Worm (Caenorhabditis elegans): ENCODE measurements around the gene glb-5.

glb-5 gene

DNA sequence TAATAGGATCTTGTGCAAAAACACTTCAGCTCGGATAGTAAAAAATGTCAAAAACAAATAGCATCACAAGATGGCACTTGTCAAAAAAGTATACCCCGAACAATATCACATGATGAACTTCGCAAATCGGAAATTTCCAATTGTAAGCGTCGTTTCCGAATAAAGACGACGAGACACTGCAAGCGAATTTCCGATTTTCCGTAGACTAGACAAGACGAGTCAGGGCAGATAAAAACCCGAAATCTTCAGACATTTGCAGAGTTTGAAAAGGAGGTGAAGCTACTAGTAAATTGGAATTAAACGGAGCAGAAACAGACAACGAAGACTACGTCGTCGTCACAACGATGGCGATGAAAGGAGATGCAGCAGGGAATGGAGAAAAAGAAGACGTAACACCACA, 13.0 kb downstream of the glb-5 start:
- TF ChIP-seq tab-1 (GFP tag; IDR thresholded peaks at IDR 0.05): no peak
- no peak for TF ChIP-seq ztf-23 (GFP tag; IDR thresholded peaks at IDR 0.05)
- no peak for TF ChIP-seq T22C8.4 (GFP tag; IDR thresholded peaks at IDR 0.05)
- TF ChIP-seq ztf-29 (GFP tag; IDR thresholded peaks at IDR 0.05): no peak
- no peak for TF ChIP-seq med-1 (GFP tag; optimal IDR thresholded peaks at IDR 0.05; ENCODE audit: insufficient read depth)
- no peak for TF ChIP-seq cog-1 (tag; optimal IDR thresholded peaks at IDR 0.05)
- no peak for TF ChIP-seq flt-1 (GFP tag; IDR thresholded peaks at IDR 0.05)
- TF ChIP-seq klf-2 (GFP tag; conservative IDR thresholded peaks at IDR 0.05): no peak
- no peak for TF ChIP-seq ref-1 (GFP tag; conservative IDR thresholded peaks at IDR 0.05)

DNA sequence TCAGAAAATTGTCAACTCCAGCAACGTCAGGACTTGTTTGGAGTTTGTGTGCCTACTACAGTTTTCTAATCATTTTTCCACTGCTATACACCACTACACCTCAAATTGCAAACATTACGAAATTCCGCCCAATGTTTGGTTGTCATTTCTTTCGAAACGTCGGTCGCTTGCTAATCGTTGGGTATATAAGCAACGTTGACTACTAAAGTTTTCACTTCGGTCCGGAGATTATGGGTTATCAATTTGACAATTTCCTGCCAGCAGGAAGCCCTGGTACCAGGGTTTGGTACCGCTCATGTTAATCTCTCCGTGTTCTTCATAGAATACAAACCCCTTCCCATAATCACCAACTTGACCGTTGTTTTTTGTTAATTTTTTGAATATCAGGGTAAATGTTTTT, 17.3 kb downstream of the glb-5 start:
- TF ChIP-seq ref-1 (GFP tag; conservative IDR thresholded peaks at IDR 0.05) (no peak), flt-1 (GFP tag; IDR thresholded peaks at IDR 0.05) (no peak), ztf-29 (GFP tag; IDR thresholded peaks at IDR 0.05) (no peak), med-1 (GFP tag; optimal IDR thresholded peaks at IDR 0.05; ENCODE audit: insufficient read depth) (no peak), ztf-23 (GFP tag; IDR thresholded peaks at IDR 0.05) (no peak), klf-2 (GFP tag; conservative IDR thresholded peaks at IDR 0.05) (no peak), tab-1 (GFP tag; IDR thresholded peaks at IDR 0.05) (no peak), T22C8.4 (GFP tag; IDR thresholded peaks at IDR 0.05) (no peak), cog-1 (tag; optimal IDR thresholded peaks at IDR 0.05) (no peak)

DNA sequence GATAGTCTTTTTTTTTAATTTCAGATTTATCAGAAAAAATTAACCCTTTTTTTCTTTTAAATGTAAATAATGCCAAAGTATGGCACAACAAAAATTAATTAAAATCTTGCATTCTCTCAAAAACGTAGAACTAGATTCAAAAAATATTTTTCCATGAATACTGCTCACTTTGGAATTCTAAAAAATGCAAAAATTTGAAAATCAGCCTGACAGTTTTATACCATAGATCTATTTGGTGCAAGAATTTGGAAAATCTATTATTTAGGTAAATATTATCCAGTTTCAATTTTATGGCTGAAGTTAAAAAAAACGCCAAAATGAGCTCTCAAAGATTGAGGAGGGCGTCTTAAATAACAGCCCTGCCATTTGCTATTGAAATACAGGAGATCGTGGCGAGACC, 21.0 kb downstream of the glb-5 start:
- TF ChIP-seq cog-1 (tag; optimal IDR thresholded peaks at IDR 0.05) (no peak), ref-1 (GFP tag; conservative IDR thresholded peaks at IDR 0.05) (no peak), T22C8.4 (GFP tag; IDR thresholded peaks at IDR 0.05) (no peak), med-1 (GFP tag; optimal IDR thresholded peaks at IDR 0.05; ENCODE audit: insufficient read depth) (no peak), ztf-29 (GFP tag; IDR thresholded peaks at IDR 0.05) (no peak), ztf-23 (GFP tag; IDR thresholded peaks at IDR 0.05) (no peak), tab-1 (GFP tag; IDR thresholded peaks at IDR 0.05) (no peak), flt-1 (GFP tag; IDR thresholded peaks at IDR 0.05) (no peak), klf-2 (GFP tag; conservative IDR thresholded peaks at IDR 0.05) (no peak)

DNA sequence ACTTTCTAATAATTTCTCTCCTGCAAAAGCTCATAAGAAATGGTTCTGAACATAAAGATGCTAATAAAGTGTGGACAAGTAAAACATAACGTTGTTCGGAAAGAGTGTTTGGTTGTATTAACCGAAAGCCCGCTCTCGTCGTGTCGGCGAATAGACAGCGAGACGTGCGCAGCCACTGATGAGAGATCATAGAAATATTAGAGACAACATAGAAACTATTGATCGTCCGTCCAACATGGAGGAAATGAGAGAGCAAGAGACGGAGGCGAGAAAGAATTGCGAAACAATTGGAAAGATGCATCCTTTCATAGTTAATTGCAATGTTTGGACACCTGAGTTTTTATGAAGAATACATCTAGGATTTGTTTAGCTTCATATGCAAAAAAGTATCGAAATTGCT, 21.8 kb downstream of the glb-5 start:
- no peak for TF ChIP-seq ref-1 (GFP tag; conservative IDR thresholded peaks at IDR 0.05)
- TF ChIP-seq flt-1 (GFP tag; IDR thresholded peaks at IDR 0.05): no peak
- TF ChIP-seq med-1 (GFP tag; optimal IDR thresholded peaks at IDR 0.05; ENCODE audit: insufficient read depth): no peak
- no peak for TF ChIP-seq klf-2 (GFP tag; conservative IDR thresholded peaks at IDR 0.05)
- peak; percentile 79 for TF ChIP-seq T22C8.4 (GFP tag; IDR thresholded peaks at IDR 0.05)
- no peak for TF ChIP-seq tab-1 (GFP tag; IDR thresholded peaks at IDR 0.05)
- 0 out of 2 replicates have a peak, but pooled peaks have one; percentile 19 for TF ChIP-seq ztf-29 (GFP tag; IDR thresholded peaks at IDR 0.05)
- TF ChIP-seq cog-1 (tag; optimal IDR thresholded peaks at IDR 0.05): peak; percentile 73
- no peak for TF ChIP-seq ztf-23 (GFP tag; IDR thresholded peaks at IDR 0.05)

DNA sequence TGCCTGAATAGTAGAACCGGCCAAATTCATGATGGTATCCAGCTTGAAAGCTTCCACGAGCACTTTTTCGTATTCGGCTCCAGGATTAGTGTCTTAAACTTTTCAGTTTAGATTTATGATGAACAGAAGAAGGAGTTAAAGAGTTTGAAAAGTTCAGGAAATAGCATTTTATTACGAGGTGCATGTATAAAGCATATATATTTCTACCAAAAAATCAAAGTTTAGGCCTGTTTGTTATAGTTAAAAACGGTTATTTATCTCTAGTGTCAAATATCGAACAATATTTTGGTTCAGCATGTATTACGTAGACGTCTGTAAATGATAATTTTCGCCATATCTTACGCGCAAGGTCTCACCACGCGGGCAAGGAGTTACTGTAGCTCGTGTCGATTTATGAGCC, 22.6 kb downstream of the glb-5 start, which contains the start of gene klc-2:
klc-2 (minus strand) TSS at position 101 of the 400 bp plus-strand sequence.
- no peak for TF ChIP-seq flt-1 (GFP tag; IDR thresholded peaks at IDR 0.05)
- TF ChIP-seq tab-1 (GFP tag; IDR thresholded peaks at IDR 0.05): no peak
- no peak for TF ChIP-seq ref-1 (GFP tag; conservative IDR thresholded peaks at IDR 0.05)
- TF ChIP-seq klf-2 (GFP tag; conservative IDR thresholded peaks at IDR 0.05): no peak
- no peak for TF ChIP-seq med-1 (GFP tag; optimal IDR thresholded peaks at IDR 0.05; ENCODE audit: insufficient read depth)
- no peak for TF ChIP-seq T22C8.4 (GFP tag; IDR thresholded peaks at IDR 0.05)
- no peak for TF ChIP-seq cog-1 (tag; optimal IDR thresholded peaks at IDR 0.05)
- no peak for TF ChIP-seq ztf-23 (GFP tag; IDR thresholded peaks at IDR 0.05)
- no peak for TF ChIP-seq ztf-29 (GFP tag; IDR thresholded peaks at IDR 0.05)

DNA sequence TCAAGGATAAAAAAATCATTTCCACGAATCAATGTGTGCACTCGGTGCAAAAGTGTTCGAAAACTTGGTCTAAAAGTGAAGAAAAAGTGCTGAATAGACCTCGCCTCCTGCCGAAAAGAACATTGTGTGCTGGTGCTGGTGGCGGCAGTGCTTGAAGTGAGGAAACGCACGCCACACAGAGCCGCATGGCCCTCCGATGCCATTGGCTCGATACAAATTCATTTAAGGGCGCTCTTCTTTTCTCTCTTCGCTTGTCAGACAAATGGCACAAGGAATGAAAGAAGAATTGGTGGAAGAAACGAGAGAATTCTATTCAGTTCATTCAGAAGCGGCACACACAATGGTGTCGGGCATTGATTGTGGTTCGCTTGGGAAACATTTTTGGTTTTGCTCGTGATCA, 23.6 kb downstream of the glb-5 start:
- no peak for TF ChIP-seq T22C8.4 (GFP tag; IDR thresholded peaks at IDR 0.05)
- TF ChIP-seq cog-1 (tag; optimal IDR thresholded peaks at IDR 0.05): no peak
- no peak for TF ChIP-seq med-1 (GFP tag; optimal IDR thresholded peaks at IDR 0.05; ENCODE audit: insufficient read depth)
- TF ChIP-seq ztf-23 (GFP tag; IDR thresholded peaks at IDR 0.05): no peak
- no peak for TF ChIP-seq klf-2 (GFP tag; conservative IDR thresholded peaks at IDR 0.05)
- TF ChIP-seq ref-1 (GFP tag; conservative IDR thresholded peaks at IDR 0.05): no peak
- no peak for TF ChIP-seq ztf-29 (GFP tag; IDR thresholded peaks at IDR 0.05)

DNA sequence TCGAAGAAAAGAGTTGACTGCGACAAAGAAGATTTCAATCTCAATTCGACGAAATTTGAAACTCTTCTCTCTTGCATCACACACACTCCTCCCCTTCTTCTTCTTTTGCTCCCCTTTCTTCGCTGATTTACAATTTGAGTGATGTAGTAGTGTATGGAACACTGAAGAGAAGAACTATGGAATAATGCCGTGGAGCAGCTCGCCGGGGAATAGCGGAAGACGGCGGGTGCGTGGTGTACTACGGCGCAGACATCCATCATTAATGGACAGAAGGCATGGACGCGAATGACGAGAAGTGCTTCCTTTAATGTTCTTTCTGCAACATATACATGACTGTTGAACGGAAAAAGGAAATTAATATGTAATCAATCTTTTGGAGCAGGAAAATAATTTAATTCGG, 24.2 kb downstream of the glb-5 start:
- TF ChIP-seq tab-1 (GFP tag; IDR thresholded peaks at IDR 0.05): no peak
- TF ChIP-seq med-1 (GFP tag; optimal IDR thresholded peaks at IDR 0.05; ENCODE audit: insufficient read depth): no peak
- no peak for TF ChIP-seq cog-1 (tag; optimal IDR thresholded peaks at IDR 0.05)
- no peak for TF ChIP-seq flt-1 (GFP tag; IDR thresholded peaks at IDR 0.05)
- no peak for TF ChIP-seq ztf-23 (GFP tag; IDR thresholded peaks at IDR 0.05)
- TF ChIP-seq ref-1 (GFP tag; conservative IDR thresholded peaks at IDR 0.05): no peak
- TF ChIP-seq ztf-29 (GFP tag; IDR thresholded peaks at IDR 0.05): no peak
- no peak for TF ChIP-seq klf-2 (GFP tag; conservative IDR thresholded peaks at IDR 0.05)
- TF ChIP-seq T22C8.4 (GFP tag; IDR thresholded peaks at IDR 0.05): no peak

DNA sequence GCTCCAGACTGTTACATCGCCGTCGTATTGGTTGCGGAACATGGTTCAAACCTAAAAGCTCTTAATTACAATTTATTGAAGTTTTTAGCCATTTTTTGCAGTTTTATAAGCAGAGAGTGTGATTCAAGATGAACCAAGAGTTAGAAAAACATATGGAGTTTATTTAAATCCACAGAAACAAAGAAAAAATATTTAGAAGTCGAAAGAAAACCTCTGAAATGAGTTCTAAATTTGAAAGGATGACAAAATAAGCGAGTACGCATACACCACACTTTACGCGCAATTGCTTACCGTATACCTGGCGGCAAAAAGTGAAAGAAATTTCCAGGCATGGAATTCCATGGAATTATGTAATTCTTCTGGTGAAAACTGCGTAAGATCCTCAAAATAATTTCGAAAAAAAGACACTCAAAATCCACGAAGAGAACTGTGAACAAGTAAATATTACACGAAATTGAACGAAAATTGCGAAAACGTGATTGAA, 25.6 kb downstream of the glb-5 start, which contains the start of gene pas-6:
pas-6 (minus strand) TSS at position 51 of the 484 bp plus-strand sequence.
- TF ChIP-seq klf-2 (GFP tag; conservative IDR thresholded peaks at IDR 0.05) (no peak), tab-1 (GFP tag; IDR thresholded peaks at IDR 0.05) (no peak), ref-1 (GFP tag; conservative IDR thresholded peaks at IDR 0.05) (no peak), ztf-29 (GFP tag; IDR thresholded peaks at IDR 0.05) (no peak), med-1 (GFP tag; optimal IDR thresholded peaks at IDR 0.05; ENCODE audit: insufficient read depth) (no peak), flt-1 (GFP tag; IDR thresholded peaks at IDR 0.05) (no peak), cog-1 (tag; optimal IDR thresholded peaks at IDR 0.05) (no peak), T22C8.4 (GFP tag; IDR thresholded peaks at IDR 0.05) (no peak), ztf-23 (GFP tag; IDR thresholded peaks at IDR 0.05) (no peak)

DNA sequence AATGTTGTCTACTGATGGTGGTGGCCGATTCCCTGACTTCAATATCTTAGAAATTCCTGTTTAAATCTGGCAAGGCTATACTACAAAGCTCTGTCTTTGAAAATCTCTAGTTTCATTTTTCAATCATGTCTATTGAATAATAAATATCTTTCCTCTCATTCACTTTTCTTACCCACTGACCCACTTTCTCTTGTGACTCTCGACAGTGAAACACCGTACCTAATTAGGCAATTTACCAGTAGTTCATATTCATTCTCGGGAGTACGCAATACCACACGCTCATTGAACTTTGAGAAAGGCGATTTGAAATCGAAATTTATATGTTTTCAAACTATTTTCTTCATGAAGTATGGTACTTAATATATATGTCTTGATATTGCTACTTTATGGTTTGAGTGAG, 26.1 kb downstream of the glb-5 start, which contains the start of gene CD4.11:
CD4.11 (plus strand) TSS at position 301 of the 400 bp plus-strand sequence.
- no peak for TF ChIP-seq ref-1 (GFP tag; conservative IDR thresholded peaks at IDR 0.05)
- TF ChIP-seq tab-1 (GFP tag; IDR thresholded peaks at IDR 0.05): no peak
- TF ChIP-seq ztf-29 (GFP tag; IDR thresholded peaks at IDR 0.05): no peak
- no peak for TF ChIP-seq ztf-23 (GFP tag; IDR thresholded peaks at IDR 0.05)

DNA sequence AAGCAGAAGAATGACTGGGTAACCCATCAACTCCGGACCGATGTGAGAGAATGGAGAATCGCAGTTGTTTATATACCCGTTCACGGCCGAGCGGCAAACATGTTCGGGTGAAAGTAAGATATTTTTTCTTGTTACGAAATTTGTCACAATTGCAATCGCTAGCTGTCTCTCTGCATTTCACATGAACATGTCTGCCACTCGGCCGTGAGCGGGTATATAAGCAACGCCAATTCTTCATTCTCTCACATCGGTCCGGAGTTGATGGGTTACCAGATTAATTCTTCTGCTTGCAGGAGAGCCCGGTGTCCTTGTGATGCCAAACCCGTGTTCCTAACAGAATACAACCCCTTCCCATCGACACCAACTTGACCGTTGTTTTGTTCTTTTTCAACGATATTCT, 28.4 kb downstream of the glb-5 start:
- no peak for TF ChIP-seq ztf-23 (GFP tag; IDR thresholded peaks at IDR 0.05)
- TF ChIP-seq ref-1 (GFP tag; conservative IDR thresholded peaks at IDR 0.05): no peak
- no peak for TF ChIP-seq tab-1 (GFP tag; IDR thresholded peaks at IDR 0.05)
- no peak for TF ChIP-seq med-1 (GFP tag; optimal IDR thresholded peaks at IDR 0.05; ENCODE audit: insufficient read depth)
- no peak for TF ChIP-seq flt-1 (GFP tag; IDR thresholded peaks at IDR 0.05)
- TF ChIP-seq ztf-29 (GFP tag; IDR thresholded peaks at IDR 0.05): no peak
- TF ChIP-seq T22C8.4 (GFP tag; IDR thresholded peaks at IDR 0.05): no peak
- TF ChIP-seq klf-2 (GFP tag; conservative IDR thresholded peaks at IDR 0.05): no peak
- TF ChIP-seq cog-1 (tag; optimal IDR thresholded peaks at IDR 0.05): no peak

Measured in whole organism, midembryonic.